Fruit fly (Drosophila melanogaster) whole organism, adult: Measurements from ENCODE around the gene Kul.

Experiments used
- CG11617 ChIP-seq: fragments of 200-800 bp; sonication (Bioruptor generic); optimal IDR thresholded peaks from 2 replicates; lab custom pipeline; 2017; ENCODE audit warnings: mild to moderate bottlenecking, missing biosample characterization, missing genetic modification reagents, missing genetic modification characterization
- CG12768 ChIP-seq: fragments of 200-800 bp; sonication (Bioruptor generic); optimal IDR thresholded peaks from 2 replicates; lab custom pipeline; 2017; ENCODE audit warnings: missing biosample characterization, missing genetic modification characterization, mild to moderate bottlenecking, moderate library complexity, missing genetic modification reagents
- CG14711 ChIP-seq: fragments of 200-800 bp; sonication (Bioruptor generic); optimal IDR thresholded peaks from 2 replicates; lab custom pipeline; 2018; ENCODE audit warnings: missing biosample characterization, mild to moderate bottlenecking, missing genetic modification characterization, moderate library complexity
- CG1620 ChIP-seq: fragments of 200-800 bp; sonication (Bioruptor generic); optimal IDR thresholded peaks from 2 replicates; lab custom pipeline; 2016; ENCODE audit warnings: missing biosample characterization, missing genetic modification characterization
- CG33017 ChIP-seq: fragments of 200-800 bp; sonication (Bioruptor generic); optimal IDR thresholded peaks from 2 replicates; lab custom pipeline; 2018; ENCODE audit warnings: missing biosample characterization, mild to moderate bottlenecking, missing genetic modification characterization, moderate library complexity
- CG5204 ChIP-seq: fragments of 200-800 bp; sonication (Bioruptor generic); optimal IDR thresholded peaks from 2 replicates; lab custom pipeline; 2016; ENCODE audit warnings: missing biosample characterization, missing genetic modification characterization
- CG7045 ChIP-seq: fragments of 200-800 bp; sonication (Bioruptor generic); optimal IDR thresholded peaks from 2 replicates; lab custom pipeline; 2017; ENCODE audit warnings: missing biosample characterization, mild to moderate bottlenecking, missing genetic modification characterization
- CG7101 ChIP-seq: fragments of 200-800 bp; sonication (Bioruptor generic); optimal IDR thresholded peaks from 2 replicates; lab custom pipeline; 2018; ENCODE audit warnings: missing biosample characterization, mild to moderate bottlenecking, missing genetic modification characterization, moderate library complexity
- Clk ChIP-seq: fragments of 200-800 bp; sonication (Bioruptor generic); optimal IDR thresholded peaks from 2 replicates; lab custom pipeline; 2017; ENCODE audit warnings: missing biosample characterization, missing genetic modification characterization
- Crg-1 ChIP-seq: fragments of 200-800 bp; sonication (Bioruptor generic); optimal IDR thresholded peaks from 2 replicates; lab custom pipeline; 2016; ENCODE audit warnings: missing biosample characterization, missing genetic modification characterization
- Hr96 ChIP-seq: fragments of 200-800 bp; sonication (Bioruptor generic); optimal IDR thresholded peaks from 2 replicates; lab custom pipeline; 2016; ENCODE audit warnings: missing biosample characterization, missing genetic modification characterization
- Mnt ChIP-seq: fragments of 200-800 bp; sonication (Bioruptor generic); optimal IDR thresholded peaks from 2 replicates; lab custom pipeline; 2016; ENCODE audit warnings: missing biosample characterization, mild to moderate bottlenecking, missing genetic modification characterization
- bab1 ChIP-seq: fragments of 200-800 bp; sonication (Bioruptor generic); optimal IDR thresholded peaks from 3 replicates; lab custom pipeline; 2019; ENCODE audit warnings: missing biosample characterization, mild to moderate bottlenecking, missing genetic modification characterization, moderate library complexity
- cic ChIP-seq: fragments of 200-800 bp; sonication (Bioruptor generic); optimal IDR thresholded peaks from 2 replicates; lab custom pipeline; 2017; ENCODE audit warnings: missing biosample characterization, mild to moderate bottlenecking, missing genetic modification characterization, moderate library complexity
- cnc ChIP-seq, 2 experiments: fragments of >200 bp; optimal IDR thresholded peaks; 2 replicates each; lab custom pipeline; 2017
- kay ChIP-seq: fragments of 200-800 bp; sonication (Bioruptor generic); peaks from one replicate; lab custom pipeline; 2016; ENCODE audit warnings: missing biosample characterization, missing genetic modification characterization, borderline replicate concordance
- ovo ChIP-seq: fragments of 200-800 bp; sonication (Bioruptor generic); optimal IDR thresholded peaks from 2 replicates; lab custom pipeline; 2016; ENCODE audit warnings: missing biosample characterization, missing genetic modification characterization
- pad ChIP-seq: fragments of 200-800 bp; sonication (Bioruptor generic); optimal IDR thresholded peaks from 3 replicates; lab custom pipeline; 2017; ENCODE audit warnings: missing biosample characterization, missing genetic modification characterization, mild to moderate bottlenecking, moderate library complexity, missing genetic modification reagents
- tj ChIP-seq: fragments of 200-800 bp; sonication (Bioruptor generic); optimal IDR thresholded peaks from 3 replicates; lab custom pipeline; 2017; ENCODE audit warnings: missing biosample characterization, mild to moderate bottlenecking, missing genetic modification characterization, moderate library complexity
- toe ChIP-seq: fragments of 200-800 bp; sonication (Bioruptor generic); optimal IDR thresholded peaks from 2 replicates; lab custom pipeline; 2016; ENCODE audit warnings: missing biosample characterization, missing genetic modification characterization

The Kul gene

dm6 chr3R:29711434-29711833 lies 14.2 kb upstream of the Kul start:
- TF ChIP-seq CG12768 (no peak), Clk (GFP tag; lab: Kevin White, UChicago) (no peak), ovo (GFP tag; lab: Kevin White, UChicago) (no peak), CG14711 (tag; lab: Kevin White, UChicago) (no peak), toe (GFP tag; lab: Kevin White, UChicago) (no peak), pad (no peak), Hr96 (GFP tag; lab: Kevin White, UChicago) (no peak), kay (GFP tag; lab: Kevin White, UChicago) (no peak), tj (GFP tag; lab: Kevin White, UChicago) (no peak)

DNA sequence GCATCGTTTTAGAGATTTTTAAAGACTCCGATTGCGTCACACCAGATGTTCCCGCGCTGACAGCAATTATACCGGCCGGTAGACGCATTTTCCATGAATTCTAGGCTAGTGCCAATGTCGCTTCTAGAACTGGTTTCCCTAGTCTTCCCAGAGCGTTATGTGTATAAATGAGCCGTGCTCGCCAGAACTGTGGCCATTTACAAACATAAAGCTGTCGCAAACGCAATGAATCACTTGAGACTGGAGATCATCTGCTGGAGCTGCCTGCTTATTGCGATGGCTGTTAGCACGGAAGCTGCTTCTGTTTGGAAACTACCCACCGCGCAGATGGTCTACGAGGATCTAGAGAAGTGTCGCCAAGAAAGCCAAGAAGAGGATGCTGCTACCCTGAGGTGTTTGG lies 11.3 kb upstream of the Kul start, which contains the start of gene Obp99d:
TSS of gene Obp99d (plus strand) at position 192 of the 400 bp plus-strand sequence.
- TF ChIP-seq cnc (optimal IDR thresholded peaks at IDR 0.05; lab: Kevin White, UChicago) (no peak), CG14711 (tag; lab: Kevin White, UChicago) (no peak), cic (GFP tag; lab: Kevin White, UChicago) (no peak)

dm6 chr3R:29715277-29715676 lies 10.4 kb upstream of the Kul start, which contains the start of gene Dup99B:
TSS of gene Dup99B (minus strand) at chr3R:29715377.
- TF ChIP-seq Clk (GFP tag; lab: Kevin White, UChicago) (no peak), CG12768 (no peak), CG11617 (GFP tag; lab: Kevin White, UChicago) (no peak), pad (no peak), cnc (optimal IDR thresholded peaks at IDR 0.05; lab: Kevin White, UChicago) (no peak), ovo (GFP tag; lab: Kevin White, UChicago) (no peak), CG14711 (tag; lab: Kevin White, UChicago) (no peak), CG7101 (no peak), tj (GFP tag; lab: Kevin White, UChicago) (no peak), Hr96 (GFP tag; lab: Kevin White, UChicago) (no peak), kay (GFP tag; lab: Kevin White, UChicago) (no peak), cic (GFP tag; lab: Kevin White, UChicago) (no peak), toe (GFP tag; lab: Kevin White, UChicago) (no peak), CG7045 (GFP tag; lab: Kevin White, UChicago) (no peak)

DNA sequence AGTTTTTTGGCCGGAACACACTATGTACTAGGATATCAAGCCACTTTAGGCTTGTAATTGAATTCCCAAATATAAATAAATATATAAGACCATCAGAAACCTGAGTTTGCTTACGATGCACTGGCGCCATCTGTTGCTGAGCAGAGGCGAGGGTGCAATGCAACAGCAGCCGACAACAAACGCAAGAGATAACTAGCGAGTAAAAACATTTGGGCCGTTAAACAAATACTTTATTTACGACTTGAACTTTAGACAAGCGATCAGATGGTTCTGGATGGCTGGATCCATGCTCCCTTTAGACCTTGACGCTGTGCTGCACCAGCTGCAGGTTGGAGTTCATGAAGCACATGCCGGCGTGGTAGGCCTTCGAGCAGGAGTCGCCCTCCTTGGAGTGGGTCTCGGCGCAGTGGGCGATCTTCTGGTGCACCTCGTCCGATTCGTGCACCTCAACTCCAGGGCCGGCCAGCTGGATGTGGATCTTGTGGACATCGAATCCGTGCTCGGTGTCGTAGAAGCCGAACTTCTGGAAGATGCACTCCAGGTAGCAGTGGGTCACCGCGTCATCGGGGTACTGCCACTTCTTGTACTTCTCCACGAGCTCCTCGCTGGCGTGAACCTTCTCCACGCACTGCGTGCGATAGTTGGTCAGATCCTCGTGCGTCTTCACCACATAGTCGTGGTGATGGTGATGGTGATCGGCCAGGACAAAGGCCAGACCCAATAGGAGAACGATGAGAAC lies 9.4 kb upstream of the Kul start:
- no peak for TF ChIP-seq CG14711 (tag; lab: Kevin White, UChicago)
- TF ChIP-seq ovo (GFP tag; lab: Kevin White, UChicago): no peak

dm6 chr3R:29716782-29717317 lies 8.8 kb upstream of the Kul start, which contains the start of gene Obp99b:
TSS of gene Obp99b (minus strand) at chr3R:29716896.
- TF ChIP-seq toe (GFP tag; lab: Kevin White, UChicago) (peak; percentile 38), tj (GFP tag; lab: Kevin White, UChicago) (peak; percentile 26), CG7045 (GFP tag; lab: Kevin White, UChicago) (peak; percentile 5), ovo (GFP tag; lab: Kevin White, UChicago) (no peak), CG1620 (GFP tag; lab: Kevin White, UChicago) (peak; percentile 4), CG5204 (GFP tag; lab: Kevin White, UChicago) (peak; percentile 25), Hr96 (GFP tag; lab: Kevin White, UChicago) (peak; percentile 51), bab1 (GFP tag; lab: Kevin White, UChicago) (peak; percentile 28), cic (GFP tag; lab: Kevin White, UChicago) (no peak), pad (no peak)

dm6 chr3R:29717519-29717918 lies 8.1 kb upstream of the Kul start:
- TF ChIP-seq CG14711 (tag; lab: Kevin White, UChicago) (peak; percentile 61), Hr96 (GFP tag; lab: Kevin White, UChicago) (peak; percentile 35), Mnt (GFP tag; lab: Kevin White, UChicago) (no peak), cic (GFP tag; lab: Kevin White, UChicago) (peak; percentile 8), CG5204 (GFP tag; lab: Kevin White, UChicago) (no peak), tj (GFP tag; lab: Kevin White, UChicago) (no peak), Clk (GFP tag; lab: Kevin White, UChicago) (peak; percentile 38), CG7045 (GFP tag; lab: Kevin White, UChicago) (peak; percentile 49), CG7101 (peak; percentile 63), CG11617 (GFP tag; lab: Kevin White, UChicago) (no peak), CG12768 (peak; percentile 57), ovo (GFP tag; lab: Kevin White, UChicago) (no peak), CG33017 (peak; percentile 80), CG1620 (GFP tag; lab: Kevin White, UChicago) (no peak), pad (peak; percentile 9), toe (GFP tag; lab: Kevin White, UChicago) (no peak)

- TF ChIP-seq CG33017: no peak
- TF ChIP-seq ovo (GFP tag; lab: Kevin White, UChicago): no peak
- TF ChIP-seq CG11617 (GFP tag; lab: Kevin White, UChicago): no peak
- TF ChIP-seq CG7101: no peak
- no peak for TF ChIP-seq Hr96 (GFP tag; lab: Kevin White, UChicago)
- TF ChIP-seq Mnt (GFP tag; lab: Kevin White, UChicago): no peak
- no peak for TF ChIP-seq CG12768
- TF ChIP-seq CG7045 (GFP tag; lab: Kevin White, UChicago): no peak
- no peak for TF ChIP-seq CG5204 (GFP tag; lab: Kevin White, UChicago)
- TF ChIP-seq Crg-1 (GFP tag; lab: Kevin White, UChicago): no peak
- TF ChIP-seq Clk (GFP tag; lab: Kevin White, UChicago): no peak
- TF ChIP-seq toe (GFP tag; lab: Kevin White, UChicago): no peak
- TF ChIP-seq cic (GFP tag; lab: Kevin White, UChicago): no peak
- no peak for TF ChIP-seq bab1 (GFP tag; lab: Kevin White, UChicago)
Observed at dm6 chr3R:29718363-29718762, 7.3 kb upstream of the Kul start, which contains the start of gene CG15506. TSS of gene CG15506 (plus strand) at chr3R:29718663.
